Fruit fly (Drosophila melanogaster) whole organism, embryonic: ENCODE measurements around the gene Him.

Source experiments
- CG32767 ChIP-seq: fragments of 200-800 bp; sonication (Bioruptor generic); IDR thresholded peaks from 2 replicates; pipeline ENCODE4 v1.3.6; 2022; ENCODE audit warnings: missing biosample characterization, missing genetic modification characterization
- CG4854 ChIP-seq: fragments of 200-800 bp; sonication (Bioruptor generic); optimal IDR thresholded peaks from 2 replicates; lab custom pipeline; 2016; ENCODE audit warnings: missing biosample characterization, missing genetic modification characterization, inconsistent platforms
- Neu2 ChIP-seq: fragments of 200-800 bp; sonication (Bioruptor generic); optimal IDR thresholded peaks from 3 replicates; lab custom pipeline; 2016; ENCODE audit warnings: missing biosample characterization, missing genetic modification characterization, borderline replicate concordance
- Poxn ChIP-seq: fragments of 200-800 bp; sonication (Bioruptor generic); IDR thresholded peaks from 2 replicates; pipeline ENCODE4 v1.3.6; 2022; ENCODE audit warnings: missing biosample characterization, missing genetic modification characterization
- Sin3A ChIP-seq: fragments of >200 bp; optimal IDR thresholded peaks from 2 replicates; lab custom pipeline; 2018

- no peak for TF ChIP-seq CG32767 (GFP tag; lab: Robert Waterston, UW)
- no peak for TF ChIP-seq Sin3A (lab: Kevin White, UChicago)
- no peak for TF ChIP-seq CG4854
- TF ChIP-seq Neu2 (GFP tag; lab: Kevin White, UChicago), result no peak
- no peak for TF ChIP-seq Poxn
Measured at dm6 chrX:18243184-18243375, 33.9 kb downstream of the Him start, which contains the start of gene upd2.
